Fruit fly (Drosophila melanogaster): Measurements from ENCODE around the gene Gp93.

Gene Gp93

dm6 chr3R:27948421-27948906, at the start of gene Gp93 (continued):
- TF ChIP-seq CG3919 (GFP tag; optimal IDR thresholded peaks at IDR 0.05), result no peak
- TF ChIP-seq net (GFP tag; optimal IDR thresholded peaks at IDR 0.05), result peak; percentile 66
- TF ChIP-seq Smox (GFP tag; optimal IDR thresholded peaks at IDR 0.05), result no peak
- TF ChIP-seq CG6808 (GFP tag; optimal IDR thresholded peaks at IDR 0.05), result peak; percentile 53
- peak; percentile 71 for TF ChIP-seq CG8632 (GFP tag; optimal IDR thresholded peaks at IDR 0.05)
- no peak for TF ChIP-seq fkh (GFP tag; optimal IDR thresholded peaks at IDR 0.05)
- peak; percentile 51; the same call in 1 of the 2 replicates for TF ChIP-seq CG15336 (GFP tag; IDR thresholded peaks at IDR 0.05)
- no peak for TF ChIP-seq fd85E (GFP tag; optimal IDR thresholded peaks at IDR 0.05)

dm6 chr3R:27905695-27906094, 42.8 kb upstream of the Gp93 start, which contains the start of gene CG34353:
Gene CG34353, minus strand, starts transcription at chr3R:27905843.
- TF ChIP-seq salr (GFP tag; optimal IDR thresholded peaks at IDR 0.05) (no peak), CG1621 (tag; optimal IDR thresholded peaks at IDR 0.05) (peak; percentile 24), Gug (GFP tag; IDR thresholded peaks at IDR 0.05) (no peak), Eip75B (GFP tag; optimal IDR thresholded peaks at IDR 0.05) (peak; percentile 26), CG6808 (GFP tag; optimal IDR thresholded peaks at IDR 0.05) (no peak), dsx (GFP tag; optimal IDR thresholded peaks at IDR 0.05; ENCODE audit: poor library complexity, severe bottlenecking) (peak; percentile 87), Eip78C (GFP tag) (peak; percentile 38), CG6163 (GFP tag; IDR thresholded peaks at IDR 0.05) (no peak), CG7368 (GFP tag; optimal IDR thresholded peaks at IDR 0.05) (no peak)

DNA sequence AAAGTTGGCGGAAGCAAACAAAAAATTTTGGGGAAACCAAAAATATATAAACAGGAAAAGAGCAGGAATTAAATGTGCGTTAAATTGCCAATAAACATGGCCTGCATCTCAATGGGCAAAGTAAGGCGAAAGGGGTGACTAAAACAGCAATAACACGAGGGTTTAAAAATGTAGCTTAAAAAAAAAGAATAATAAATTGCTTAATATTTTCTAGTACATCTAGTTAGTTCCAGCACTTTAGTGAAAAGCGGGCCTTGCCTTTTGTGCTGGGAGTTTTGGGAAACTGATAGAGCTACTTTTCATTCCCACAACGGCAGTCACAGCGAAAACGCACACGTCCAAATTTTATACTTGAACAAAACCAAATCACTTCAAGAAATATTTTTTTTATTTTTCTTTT, 36.4 kb upstream of the Gp93 start, which contains the start of gene mil:
Gene mil, plus strand, starts transcription at position 301 of the 400 bp plus-strand sequence.
- no peak for TF ChIP-seq Eip93F (GFP tag; optimal IDR thresholded peaks at IDR 0.05)
- no peak for TF ChIP-seq vri (GFP tag; optimal IDR thresholded peaks at IDR 0.05)
- TF ChIP-seq CG15336 (GFP tag; IDR thresholded peaks at IDR 0.05), result no peak
- TF ChIP-seq salr (GFP tag; optimal IDR thresholded peaks at IDR 0.05), result no peak
- TF ChIP-seq esn (GFP tag; optimal IDR thresholded peaks at IDR 0.05), result no peak
- no peak for TF ChIP-seq topi (GFP tag; optimal IDR thresholded peaks at IDR 0.05)
- TF ChIP-seq Met (GFP tag; optimal IDR thresholded peaks at IDR 0.05), result no peak
- TF ChIP-seq CG1621 (tag; optimal IDR thresholded peaks at IDR 0.05), result no peak
- no peak for TF ChIP-seq CG6792 (GFP tag; optimal IDR thresholded peaks at IDR 0.05)
- TF ChIP-seq cyc (GFP tag; optimal IDR thresholded peaks at IDR 0.05), result no peak
- TF ChIP-seq net (GFP tag; optimal IDR thresholded peaks at IDR 0.05), result no peak

- TF ChIP-seq CG10669 (GFP tag; optimal IDR thresholded peaks at IDR 0.05), result peak; percentile 32
- peak; percentile 12 for TF ChIP-seq CG8319 (GFP tag; optimal IDR thresholded peaks at IDR 0.05)
- peak; percentile 6 for TF ChIP-seq Eip93F (GFP tag; optimal IDR thresholded peaks at IDR 0.05)
- TF ChIP-seq CG3032 (tag; optimal IDR thresholded peaks at IDR 0.05), result peak; percentile 61
- TF ChIP-seq fd85E (GFP tag; optimal IDR thresholded peaks at IDR 0.05), result no peak
- peak; percentile 65 for TF ChIP-seq CG31627 (GFP tag; optimal IDR thresholded peaks at IDR 0.05)
- TF ChIP-seq Ets21C (GFP tag; optimal IDR thresholded peaks at IDR 0.05), result peak; percentile 54
- peak; percentile 66 for TF ChIP-seq CG32006 (GFP tag; optimal IDR thresholded peaks at IDR 0.05)
- peak; percentile 46 for TF ChIP-seq Sox102F (GFP tag; optimal IDR thresholded peaks at IDR 0.05)
- no peak for TF ChIP-seq CG8632 (GFP tag; optimal IDR thresholded peaks at IDR 0.05)
- peak; percentile 67 for TF ChIP-seq Hr4 (GFP tag; optimal IDR thresholded peaks at IDR 0.05)
- peak; percentile 81 for TF ChIP-seq Eip78C (GFP tag)
- TF ChIP-seq CG6808 (GFP tag; optimal IDR thresholded peaks at IDR 0.05), result peak; percentile 44
- peak; percentile 51 for TF ChIP-seq fkh (GFP tag; optimal IDR thresholded peaks at IDR 0.05)
- TF ChIP-seq Hr39 (GFP tag; optimal IDR thresholded peaks at IDR 0.05), result peak; percentile 54
- TF ChIP-seq Blimp-1 (GFP tag; optimal IDR thresholded peaks at IDR 0.05), result no peak
- peak; percentile 59 for TF ChIP-seq lz (GFP tag; optimal IDR thresholded peaks at IDR 0.05)
- TF ChIP-seq cyc (GFP tag; optimal IDR thresholded peaks at IDR 0.05), result peak; percentile 49
- TF ChIP-seq Ets96B (tag; optimal IDR thresholded peaks at IDR 0.05), result peak; percentile 12
- TF ChIP-seq svp (GFP tag), result peak; percentile 64
- TF ChIP-seq acj6 (GFP tag; optimal IDR thresholded peaks at IDR 0.05), result peak; percentile 58
- TF ChIP-seq CG4318 (GFP tag; optimal IDR thresholded peaks at IDR 0.05), result no peak
- TF ChIP-seq Eip75B (GFP tag; optimal IDR thresholded peaks at IDR 0.05), result peak; percentile 48
- TF ChIP-seq CG10631 (GFP tag; optimal IDR thresholded peaks at IDR 0.05), result peak; percentile 79
- no peak for TF ChIP-seq CG15336 (GFP tag; IDR thresholded peaks at IDR 0.05)
- peak; percentile 56 for TF ChIP-seq Smox (GFP tag; optimal IDR thresholded peaks at IDR 0.05)
- TF ChIP-seq salr (GFP tag; optimal IDR thresholded peaks at IDR 0.05), result peak in 1 of 2 experiments; percentile 59
- peak; percentile 66 for TF ChIP-seq CG3919 (GFP tag; optimal IDR thresholded peaks at IDR 0.05)
- no peak for TF ChIP-seq CG8119 (GFP tag; IDR thresholded peaks at IDR 0.05)
- no peak for TF ChIP-seq CG16779 (tag; optimal IDR thresholded peaks at IDR 0.05)
- peak; percentile 56 for TF ChIP-seq CG11762 (GFP tag; optimal IDR thresholded peaks at IDR 0.05; ENCODE audit: insufficient read depth)
Measured at dm6 chr3R:27916355-27917019, 32.0 kb upstream of the Gp93 start, which contains the start of the genes CG5003 and mRpS22. Gene CG5003, minus strand, starts transcription at chr3R:27916516. Gene mRpS22, plus strand, starts transcription at chr3R:27916908.
